Fruit fly (Drosophila melanogaster): ENCODE results near the gene CG14130.

Gene CG14130

dm6 chr3L:11772608-11773017, 42.6 kb upstream of the CG14130 start (continued):
- TF ChIP-seq dan (GFP tag; IDR thresholded peaks at IDR 0.05): no peak
- peak; percentile 87; the same call in 3 of the 4 replicates for TF ChIP-seq chinmo (GFP tag; IDR thresholded peaks at IDR 0.05; ENCODE audit: partially characterized antibody)
- TF ChIP-seq Mrtf (GFP tag; IDR thresholded peaks at IDR 0.05): no peak
- TF ChIP-seq Stat92E (GFP tag; optimal IDR thresholded peaks at IDR 0.05): no peak
- peak; percentile 73 for TF ChIP-seq ftz-f1 (GFP tag; optimal IDR thresholded peaks at IDR 0.05)
- no peak for TF ChIP-seq HLH54F (GFP tag; optimal IDR thresholded peaks at IDR 0.05)
- no peak for TF ChIP-seq dmrt11E (tag; optimal IDR thresholded peaks at IDR 0.05)
- TF ChIP-seq Dip2 (GFP tag; IDR thresholded peaks at IDR 0.05): no peak
- TF ChIP-seq CG8388 (GFP tag; optimal IDR thresholded peaks at IDR 0.05): no peak
- no peak; the same call in 1 of the 2 replicates for TF ChIP-seq ranshi (GFP tag; IDR thresholded peaks at IDR 0.05)
- TF ChIP-seq CG14441 (GFP tag; IDR thresholded peaks at IDR 0.05): peak; percentile 12; the same call in 1 of the 2 replicates
- no peak for TF ChIP-seq CG17802 (tag; optimal IDR thresholded peaks at IDR 0.05)
- TF ChIP-seq CG42726 (GFP tag; IDR thresholded peaks at IDR 0.05; ENCODE audit: partially characterized antibody): no peak
- no peak for TF ChIP-seq lilli (GFP tag; optimal IDR thresholded peaks at IDR 0.05)
- TF ChIP-seq Abd-B (GFP tag; optimal IDR thresholded peaks at IDR 0.05): no peak
- peak; percentile 78 for TF ChIP-seq sd (tag; optimal IDR thresholded peaks at IDR 0.05)
- 0 out of 3 replicates have a peak, but pooled peaks have one; percentile 33 for TF ChIP-seq HLH4C (GFP tag; IDR thresholded peaks at IDR 0.05; ENCODE audit: partially characterized antibody)
- peak; percentile 88 for TF ChIP-seq Med (GFP tag)
- no peak for TF ChIP-seq CG8290 (GFP tag; optimal IDR thresholded peaks at IDR 0.05)
- TF ChIP-seq CG8290 (tag; optimal IDR thresholded peaks at IDR 0.05): peak in 1 of 2 experiments; percentile 52
- TF ChIP-seq so (GFP tag; IDR thresholded peaks at IDR 0.05): 0 out of 3 replicates have a peak, but pooled peaks have one; percentile 30
- no peak for TF ChIP-seq toy (GFP tag; IDR thresholded peaks at IDR 0.05)
- no peak for TF ChIP-seq lola (GFP tag; optimal IDR thresholded peaks at IDR 0.05)
- no peak for TF ChIP-seq lov (optimal IDR thresholded peaks at IDR 0.05)
- no peak for TF ChIP-seq lov (GFP tag; IDR thresholded peaks at IDR 0.05)
- TF ChIP-seq zfh2 (GFP tag; optimal IDR thresholded peaks at IDR 0.05): no peak
- TF ChIP-seq otp (GFP tag; IDR thresholded peaks at IDR 0.05): 0 out of 3 replicates have a peak, but pooled peaks have one; percentile 25
- no peak for TF ChIP-seq MESR4 (GFP tag; optimal IDR thresholded peaks at IDR 0.05)
- no peak for TF ChIP-seq hkb (optimal IDR thresholded peaks at IDR 0.05)
- no peak for TF ChIP-seq hkb (GFP tag; IDR thresholded peaks at IDR 0.05)
- TF ChIP-seq ken (GFP tag; IDR thresholded peaks at IDR 0.05): no peak
- TF ChIP-seq CG32532 (GFP tag; IDR thresholded peaks at IDR 0.05): no peak
- TF ChIP-seq eve (GFP tag; optimal IDR thresholded peaks at IDR 0.05): no peak
- TF ChIP-seq CG14710 (tag; optimal IDR thresholded peaks at IDR 0.05): no peak
- no peak for TF ChIP-seq ap (GFP tag; IDR thresholded peaks at IDR 0.05)
- TF ChIP-seq vnd (GFP tag; IDR thresholded peaks at IDR 0.05; ENCODE audit: partially characterized antibody): no peak
- TF ChIP-seq CG2199 (GFP tag; IDR thresholded peaks at IDR 0.05): no peak
- TF ChIP-seq Drgx (GFP tag; IDR thresholded peaks at IDR 0.05): no peak
- peak; percentile 40; the same call in 1 of the 3 replicates for TF ChIP-seq ci (GFP tag; IDR thresholded peaks at IDR 0.05)
- no peak for TF ChIP-seq nerfin-1 (tag; optimal IDR thresholded peaks at IDR 0.05)
- no peak for TF ChIP-seq CG13894 (tag; optimal IDR thresholded peaks at IDR 0.05)
- peak; percentile 94 for TF ChIP-seq Bdp1 (GFP tag; optimal IDR thresholded peaks at IDR 0.05)
- no peak for TF ChIP-seq bab2 (GFP tag; optimal IDR thresholded peaks at IDR 0.05)
- no peak for TF ChIP-seq sens (GFP tag)
- TF ChIP-seq CG8089 (GFP tag; optimal IDR thresholded peaks at IDR 0.05): no peak
- TF ChIP-seq kah (GFP tag; optimal IDR thresholded peaks at IDR 0.05): peak; percentile 9
- TF ChIP-seq ATbp (GFP tag; optimal IDR thresholded peaks at IDR 0.05): no peak
- no peak for TF ChIP-seq CG15479 (GFP tag; optimal IDR thresholded peaks at IDR 0.05)
- 0 out of 2 replicates have a peak, but pooled peaks have one; percentile 11 for TF ChIP-seq ttk (GFP tag; IDR thresholded peaks at IDR 0.05)
- TF ChIP-seq HLH3B (GFP tag; IDR thresholded peaks at IDR 0.05): no peak
- no peak for TF ChIP-seq CG4617 (GFP tag; optimal IDR thresholded peaks at IDR 0.05; ENCODE audit: borderline replicate concordance)
- no peak for TF ChIP-seq E2f1 (GFP tag; IDR thresholded peaks at IDR 0.05)

All from whole organism, embryonic.